Fruit fly (Drosophila melanogaster) whole organism, larva: ENCODE results near the gene CG42659.

Experiments used
- noc ChIP-seq: fragments of 200-800 bp; sonication (Bioruptor generic); optimal IDR thresholded peaks from 3 replicates; lab custom pipeline; 2019; ENCODE audit warnings: missing biosample characterization, mild to moderate bottlenecking, missing genetic modification characterization, moderate library complexity

CG42659 gene

dm6 chr2L:18007060-18007459 lies at the start of gene CG42659:
CG42659 (plus strand) TSS chr2L:18007360.
- TF ChIP-seq noc = no peak

- TF ChIP-seq noc = no peak
Measured at dm6 chr2L:17958306-17958705, 48.9 kb upstream of the CG42659 start.

dm6 chr2L:17960214-17960613 lies 46.9 kb upstream of the CG42659 start:
- TF ChIP-seq noc = no peak

- TF ChIP-seq noc = no peak
Measured at dm6 chr2L:17963071-17963567, 44.0 kb upstream of the CG42659 start, which contains the start of gene CG5674. CG5674 (plus strand) TSS chr2L:17963379.

dm6 chr2L:17963710-17964109 lies 43.5 kb upstream of the CG42659 start:
- no peak for TF ChIP-seq noc

dm6 chr2L:17972999-17973398 lies 34.2 kb upstream of the CG42659 start:
- no peak for TF ChIP-seq noc

dm6 chr2L:17982372-17982771 lies 24.8 kb upstream of the CG42659 start, which contains the start of gene btv:
btv (minus strand) TSS chr2L:17982472.
- TF ChIP-seq noc = no peak

dm6 chr2L:17986099-17986498 lies 21.1 kb upstream of the CG42659 start, which contains the start of gene CG5681:
CG5681 (plus strand) TSS chr2L:17986399.
- no peak for TF ChIP-seq noc

- TF ChIP-seq noc = no peak
Measured at dm6 chr2L:17988955-17989354, 18.2 kb upstream of the CG42659 start.

dm6 chr2L:17990118-17990517 lies 17.0 kb upstream of the CG42659 start, which contains the start of gene Prosbeta5R2:
Prosbeta5R2 (plus strand) TSS chr2L:17990418.
- TF ChIP-seq noc = no peak

dm6 chr2L:17990771-17991170 lies 16.4 kb upstream of the CG42659 start:
- TF ChIP-seq noc = no peak

- TF ChIP-seq noc = no peak
Measured at dm6 chr2L:18002149-18002548, 5.0 kb upstream of the CG42659 start.

- no peak for TF ChIP-seq noc
Measured at dm6 chr2L:18003028-18003836, 3.9 kb upstream of the CG42659 start.

dm6 chr2L:18005481-18005880 lies 1.7 kb upstream of the CG42659 start:
- no peak for TF ChIP-seq noc

- TF ChIP-seq noc = no peak
Measured at dm6 chr2L:18006327-18006726, 833 bp upstream of the CG42659 start, which contains the start of gene CG5693. CG5693 (plus strand) TSS chr2L:18006627.

dm6 chr2L:18007635-18008034 lies 475 bp downstream of the CG42659 start, which contains the start of the genes CG42634 and CG42635:
CG42634 (plus strand) TSS chr2L:18007935.
CG42635 (plus strand) TSS chr2L:18007935.
- TF ChIP-seq noc = no peak

- no peak for TF ChIP-seq noc
Measured at dm6 chr2L:18008653-18009052, 1.5 kb downstream of the CG42659 start, which contains the start of gene CG31740. CG31740 (plus strand) TSS chr2L:18008953.

- no peak for TF ChIP-seq noc
Measured at dm6 chr2L:18009672-18010071, 2.5 kb downstream of the CG42659 start.
